Fruit fly (Drosophila melanogaster) whole organism, embryonic: ENCODE data around the gene CG14102.

Source experiments
- Abd-B ChIP-seq: fragments of 200-800 bp; sonication (Bioruptor generic); optimal IDR thresholded peaks from 2 replicates; lab custom pipeline; 2018; ENCODE audit warnings: missing biosample characterization, mild to moderate bottlenecking, missing genetic modification characterization, moderate library complexity
- Atf6 ChIP-seq: fragments of 200-800 bp; sonication (Bioruptor generic); IDR thresholded peaks from 2 replicates; pipeline ENCODE4 v1.3.6; 2022; ENCODE audit warnings: missing biosample characterization, missing genetic modification characterization
- Bteb2 ChIP-seq: fragments of 200-800 bp; sonication (Bioruptor generic); optimal IDR thresholded peaks from 2 replicates; lab custom pipeline; 2016; ENCODE audit warnings: missing biosample characterization, missing genetic modification characterization
- CG1024 ChIP-seq: fragments of 200-800 bp; sonication (Bioruptor generic); IDR thresholded peaks from 2 replicates; pipeline ENCODE4 v1.3.6; 2022; ENCODE audit warnings: missing biosample characterization, missing genetic modification characterization
- CG10654 ChIP-seq: fragments of 200-800 bp; sonication (Bioruptor generic); optimal IDR thresholded peaks from 2 replicates; lab custom pipeline; 2016; ENCODE audit warnings: missing biosample characterization, missing genetic modification characterization
- CG10979 ChIP-seq: fragments of 200-800 bp; sonication (Bioruptor generic); optimal IDR thresholded peaks from 2 replicates; lab custom pipeline; 2018; ENCODE audit warnings: missing biosample characterization, mild to moderate bottlenecking, missing genetic modification characterization, moderate library complexity
- CG11723 ChIP-seq: fragments of 200-800 bp; sonication (Bioruptor generic); optimal IDR thresholded peaks from 2 replicates; lab custom pipeline; 2017; ENCODE audit warnings: missing biosample characterization, mild to moderate bottlenecking, missing genetic modification characterization
- CG1233 ChIP-seq: fragments of 200-800 bp; sonication (Bioruptor generic); optimal IDR thresholded peaks from 4 replicates; lab custom pipeline; 2018; ENCODE audit warnings: missing biosample characterization, mild to moderate bottlenecking, missing genetic modification characterization
- CG13123 ChIP-seq: fragments of 200-800 bp; sonication (Bioruptor generic); optimal IDR thresholded peaks from 2 replicates; lab custom pipeline; 2016; ENCODE audit warnings: missing biosample characterization, missing genetic modification characterization
- CG13287 ChIP-seq: fragments of 200-800 bp; sonication (Bioruptor generic); IDR thresholded peaks from 2 replicates; pipeline ENCODE4 v1.3.6; 2022; ENCODE audit warnings: missing biosample characterization, missing genetic modification characterization; ENCODE audit not compliant: partially characterized antibody
- CG13775 ChIP-seq: fragments of 200-800 bp; sonication (Bioruptor generic); optimal IDR thresholded peaks from 3 replicates; lab custom pipeline; 2017; ENCODE audit warnings: missing biosample characterization, mild to moderate bottlenecking, missing genetic modification characterization
- CG15073 ChIP-seq: fragments of 200-800 bp; sonication (Bioruptor generic); optimal IDR thresholded peaks from 2 replicates; lab custom pipeline; 2016; ENCODE audit warnings: missing biosample characterization, missing genetic modification characterization
- CG16779 ChIP-seq: fragments of 200-800 bp; sonication (Bioruptor generic); IDR thresholded peaks from 2 replicates; pipeline ENCODE4 v1.3.6; 2022; ENCODE audit warnings: missing biosample characterization, missing genetic modification characterization
- CG16815 ChIP-seq: fragments of 200-800 bp; sonication (Bioruptor generic); optimal IDR thresholded peaks from 3 replicates; lab custom pipeline; 2017; ENCODE audit warnings: missing biosample characterization, mild to moderate bottlenecking, missing genetic modification characterization
- CG17912 ChIP-seq: fragments of 200-800 bp; sonication (Bioruptor generic); optimal IDR thresholded peaks from 2 replicates; lab custom pipeline; 2018; ENCODE audit warnings: missing biosample characterization, mild to moderate bottlenecking, missing genetic modification characterization
- CG2678 ChIP-seq: fragments of 200-800 bp; sonication (Bioruptor generic); optimal IDR thresholded peaks from 3 replicates; lab custom pipeline; 2019; ENCODE audit warnings: missing biosample characterization, mild to moderate bottlenecking, missing genetic modification characterization, moderate library complexity
- CG30403 ChIP-seq: fragments of 200-800 bp; sonication (Bioruptor generic); optimal IDR thresholded peaks from 3 replicates; lab custom pipeline; 2016; ENCODE audit warnings: missing biosample characterization, missing genetic modification characterization
- CG31365 ChIP-seq: fragments of 200-800 bp; sonication (Bioruptor generic); optimal IDR thresholded peaks from 2 replicates; lab custom pipeline; 2018; ENCODE audit warnings: missing biosample characterization, mild to moderate bottlenecking, missing genetic modification characterization
- CG42726 ChIP-seq: fragments of 200-800 bp; sonication (Bioruptor generic); IDR thresholded peaks from 2 replicates; pipeline ENCODE4 v1.3.6; 2022; ENCODE audit warnings: missing biosample characterization, missing genetic modification characterization; ENCODE audit not compliant: partially characterized antibody
- CG8281 ChIP-seq: fragments of 200-800 bp; sonication (Bioruptor generic); optimal IDR thresholded peaks from 2 replicates; lab custom pipeline; 2018; ENCODE audit warnings: missing biosample characterization, mild to moderate bottlenecking, missing genetic modification characterization, moderate library complexity
- CTCF ChIP-seq: fragments of 200-800 bp; sonication (Bioruptor generic); optimal IDR thresholded peaks from 2 replicates; lab custom pipeline; 2017; ENCODE audit warnings: missing biosample characterization, mild to moderate bottlenecking, missing genetic modification characterization, moderate library complexity
- D ChIP-seq, 2 experiments: fragments of 200-800 bp in 1 of 2; fragments of >200 bp in 1 of 2; sonication (Bioruptor generic) in 1 of 2; optimal IDR thresholded peaks; 2 replicates in 1 of 2; 3 replicates in 1 of 2; lab custom pipeline; 2017; ENCODE audit warnings: mild to moderate bottlenecking in 1 of 2, missing biosample characterization in 1 of 2, missing genetic modification characterization in 1 of 2, missing genetic modification reagents in 1 of 2
- Deaf1 ChIP-seq: fragments of 200-800 bp; optimal IDR thresholded peaks from 3 replicates; lab custom pipeline; 2019; ENCODE audit warnings: missing biosample characterization, mild to moderate bottlenecking, missing genetic modification characterization, moderate library complexity
- Dp ChIP-seq: fragments of 200-800 bp; sonication (Bioruptor generic); optimal IDR thresholded peaks from 2 replicates; lab custom pipeline; 2018; ENCODE audit warnings: missing biosample characterization, mild to moderate bottlenecking, missing genetic modification characterization, moderate library complexity
- Dref ChIP-seq: fragments of 200-800 bp; sonication (Bioruptor generic); IDR thresholded peaks from 2 replicates; pipeline ENCODE4 v1.3.6; 2022; ENCODE audit warnings: missing biosample characterization, missing genetic modification characterization
- Fer3 ChIP-seq: fragments of 200-800 bp; sonication (Bioruptor generic); optimal IDR thresholded peaks from 2 replicates; lab custom pipeline; 2018; ENCODE audit warnings: missing biosample characterization, mild to moderate bottlenecking, missing genetic modification characterization, moderate library complexity
- Gug ChIP-seq: fragments of 200-800 bp; sonication (Bioruptor generic); IDR thresholded peaks from 4 replicates; pipeline ENCODE4 v1.3.6; 2022; ENCODE audit warnings: missing biosample characterization, missing genetic modification characterization
- Nf-YC ChIP-seq: fragments of 200-800 bp; optimal IDR thresholded peaks from 3 replicates; lab custom pipeline; 2019; ENCODE audit warnings: missing biosample characterization, mild to moderate bottlenecking, missing genetic modification characterization, moderate library complexity
- Sry-δ ChIP-seq: fragments of 200-800 bp; sonication (Bioruptor generic); optimal IDR thresholded peaks from 2 replicates; lab custom pipeline; 2016; ENCODE audit warnings: missing biosample characterization, missing genetic modification characterization
- bab2 ChIP-seq: fragments of 200-800 bp; sonication (Bioruptor generic); optimal IDR thresholded peaks from 2 replicates; lab custom pipeline; 2016; ENCODE audit warnings: missing biosample characterization, missing genetic modification characterization
- cato ChIP-seq: fragments of 200-800 bp; sonication (Bioruptor generic); optimal IDR thresholded peaks from 2 replicates; lab custom pipeline; 2016; ENCODE audit warnings: missing biosample characterization, missing genetic modification characterization, borderline replicate concordance
- ci ChIP-seq: fragments of 200-800 bp; sonication (Bioruptor generic); IDR thresholded peaks from 3 replicates; pipeline ENCODE4 v1.3.6; 2022; ENCODE audit warnings: missing biosample characterization, missing genetic modification characterization
- cwo ChIP-seq: fragments of 200-800 bp; sonication (Bioruptor generic); optimal IDR thresholded peaks from 3 replicates; lab custom pipeline; 2017; ENCODE audit warnings: missing biosample characterization, missing genetic modification characterization, mild to moderate bottlenecking, moderate library complexity, missing genetic modification reagents
- dmrt11E ChIP-seq: fragments of 200-800 bp; sonication (Bioruptor generic); optimal IDR thresholded peaks from 3 replicates; lab custom pipeline; 2018; ENCODE audit warnings: missing biosample characterization, mild to moderate bottlenecking, missing genetic modification characterization, moderate library complexity
- exex ChIP-seq: fragments of 200-800 bp; sonication (Bioruptor generic); optimal IDR thresholded peaks from 4 replicates; lab custom pipeline; 2018; ENCODE audit warnings: missing biosample characterization, mild to moderate bottlenecking, missing genetic modification characterization, moderate library complexity
- fd96Cb ChIP-seq: fragments of 200-800 bp; sonication (Bioruptor generic); optimal IDR thresholded peaks from 2 replicates; lab custom pipeline; 2018; ENCODE audit warnings: missing biosample characterization, mild to moderate bottlenecking, missing genetic modification characterization, moderate library complexity
- gcm2 ChIP-seq: fragments of 200-800 bp; sonication (Bioruptor generic); optimal IDR thresholded peaks from 2 replicates; lab custom pipeline; 2016; ENCODE audit warnings: missing biosample characterization, missing genetic modification characterization
- ham ChIP-seq: fragments of 200-800 bp; sonication (Bioruptor generic); IDR thresholded peaks from 2 replicates; pipeline ENCODE4 v1.3.6; 2022; ENCODE audit warnings: missing biosample characterization, missing genetic modification characterization
- hth ChIP-seq: fragments of >200 bp; optimal IDR thresholded peaks from 2 replicates; lab custom pipeline; 2017; ENCODE audit warnings: inconsistent platforms
- lbe ChIP-seq: fragments of 200-800 bp; sonication (Bioruptor generic); optimal IDR thresholded peaks from 2 replicates; lab custom pipeline; 2016; ENCODE audit warnings: missing biosample characterization, mild to moderate bottlenecking, missing genetic modification characterization
- lola ChIP-seq, 3 experiments: fragments of >200 bp in 2 of 3; fragments of 200-800 bp in 1 of 3; sonication (Bioruptor generic) in 1 of 3; optimal IDR thresholded peaks; 2 replicates each; lab custom pipeline; 2017 to 2019; ENCODE audit warnings: missing biosample characterization in 3 of 3, missing genetic modification characterization in 3 of 3, mild to moderate bottlenecking in 1 of 3, moderate library complexity in 1 of 3
- odd ChIP-seq: fragments of 200-800 bp; sonication (Bioruptor generic); optimal IDR thresholded peaks from 2 replicates; lab custom pipeline; 2017; ENCODE audit warnings: missing biosample characterization, mild to moderate bottlenecking, missing genetic modification characterization
- repo ChIP-seq: fragments of 200-800 bp; sonication (Bioruptor generic); optimal IDR thresholded peaks from 2 replicates; lab custom pipeline; 2016; ENCODE audit warnings: missing biosample characterization, missing genetic modification characterization
- ro ChIP-seq: fragments of 200-800 bp; sonication (Bioruptor generic); IDR thresholded peaks from 2 replicates; pipeline ENCODE4 v1.3.6; 2022; ENCODE audit warnings: missing biosample characterization, missing genetic modification characterization
- scrt ChIP-seq: fragments of 200-800 bp; sonication (Bioruptor generic); optimal IDR thresholded peaks from 2 replicates; lab custom pipeline; 2018; ENCODE audit warnings: missing biosample characterization, mild to moderate bottlenecking, missing genetic modification characterization, moderate library complexity
- sens ChIP-seq: fragments of 200-800 bp; sonication (Bioruptor generic); peaks from one replicate; lab custom pipeline; 2016; ENCODE audit warnings: missing biosample characterization, missing genetic modification characterization
- ttk ChIP-seq: fragments of 200-800 bp; sonication (Bioruptor generic); IDR thresholded peaks from 2 replicates; pipeline ENCODE4 v2.1.2; 2022; ENCODE audit warnings: missing biosample characterization, missing genetic modification characterization
- twi ChIP-seq: fragments of 200-800 bp; optimal IDR thresholded peaks from 2 replicates; lab custom pipeline; 2019; ENCODE audit warnings: missing biosample characterization, mild to moderate bottlenecking, missing genetic modification characterization, moderate library complexity
- unpg ChIP-seq: fragments of 200-800 bp; sonication (Bioruptor generic); optimal IDR thresholded peaks from 3 replicates; lab custom pipeline; 2018; ENCODE audit warnings: missing biosample characterization, mild to moderate bottlenecking, missing genetic modification characterization, moderate library complexity

CG14102 gene

dm6 chr3L:19794203-19794802, 6.8 kb downstream of the CG14102 start (continued):
- peak; percentile 70 for TF ChIP-seq bab2 (GFP tag; lab: Kevin White, UChicago)
- TF ChIP-seq lola (GFP tag; optimal IDR thresholded peaks at IDR 0.05; lab: Kevin White, UChicago), result peak in 1 of 3 experiments; percentile 77
- peak; percentile 79 for TF ChIP-seq cato (GFP tag; lab: Kevin White, UChicago)
- peak; percentile 68 for TF ChIP-seq Deaf1 (tag; lab: Kevin White, UChicago)
- no peak for TF ChIP-seq hth (lab: Kevin White, UChicago)
- no peak; the same call in 1 of the 2 replicates for TF ChIP-seq ttk (GFP tag; lab: Robert Waterston, UW)
- peak; percentile 91 for TF ChIP-seq CG11723 (GFP tag; lab: Kevin White, UChicago)
- peak; percentile 7; the same call in 1 of the 2 replicates for TF ChIP-seq CG13287
- TF ChIP-seq Fer3, result peak; percentile 77
- TF ChIP-seq ham (GFP tag; lab: Robert Waterston, UW), result no peak
- TF ChIP-seq CG13775 (GFP tag; lab: Kevin White, UChicago), result peak; percentile 87
- peak; percentile 36 for TF ChIP-seq CG17912 (GFP tag; lab: Kevin White, UChicago)
- TF ChIP-seq D (optimal IDR thresholded peaks at IDR 0.05; lab: Kevin White, UChicago), result no peak
- TF ChIP-seq D (GFP tag; optimal IDR thresholded peaks at IDR 0.05; lab: Kevin White, UChicago), result peak; percentile 76
- peak; percentile 93 for TF ChIP-seq odd (GFP tag; lab: Kevin White, UChicago)
- peak; percentile 69 for TF ChIP-seq CG8281
- no peak for TF ChIP-seq CG42726 (GFP tag; lab: Robert Waterston, UW)
- peak; percentile 66 for TF ChIP-seq dmrt11E (tag; lab: Kevin White, UChicago)
- TF ChIP-seq scrt, result peak; percentile 76
- no peak for TF ChIP-seq CG1024
- peak; percentile 63; the same call in 1 of the 2 replicates for TF ChIP-seq CG16779 (GFP tag; lab: Robert Waterston, UW)
- TF ChIP-seq repo (GFP tag; lab: Kevin White, UChicago), result peak; percentile 69
- TF ChIP-seq lbe (GFP tag; lab: Kevin White, UChicago), result peak; percentile 88
- no peak; the same call in 1 of the 2 replicates for TF ChIP-seq Dref (GFP tag; lab: Robert Waterston, UW)
- TF ChIP-seq CTCF (GFP tag; lab: Kevin White, UChicago), result no peak
- TF ChIP-seq Bteb2 (GFP tag; lab: Kevin White, UChicago), result peak; percentile 74
- peak; percentile 77 for TF ChIP-seq Abd-B (GFP tag; lab: Kevin White, UChicago)
- TF ChIP-seq gcm2 (GFP tag; lab: Kevin White, UChicago), result peak; percentile 23
- peak; percentile 97 for TF ChIP-seq sens (GFP tag; lab: Kevin White, UChicago)
- peak; percentile 68 for TF ChIP-seq exex
- TF ChIP-seq Gug, result peak; percentile 54; the same call in 2 of the 4 replicates
- TF ChIP-seq CG16815 (GFP tag; lab: Kevin White, UChicago), result peak; percentile 72
- TF ChIP-seq twi, result peak; percentile 57
- peak; percentile 75 for TF ChIP-seq fd96Cb (tag; lab: Kevin White, UChicago)
- TF ChIP-seq ro, result 0 out of 2 replicates have a peak, but pooled peaks have one; percentile 29
- TF ChIP-seq cwo, result peak; percentile 88
- peak; percentile 83 for TF ChIP-seq CG1233 (GFP tag; lab: Kevin White, UChicago)
- TF ChIP-seq CG13123 (GFP tag; lab: Kevin White, UChicago), result peak; percentile 30
- no peak for TF ChIP-seq Dp (GFP tag; lab: Kevin White, UChicago)
- no peak for TF ChIP-seq CG31365 (tag; lab: Kevin White, UChicago)
- peak; percentile 52 for TF ChIP-seq CG15073 (GFP tag; lab: Kevin White, UChicago)
- peak; percentile 85 for TF ChIP-seq ci (GFP tag; lab: Robert Waterston, UW)
- peak; percentile 88 for TF ChIP-seq CG30403 (GFP tag; lab: Kevin White, UChicago)
- TF ChIP-seq CG2678 (tag; lab: Kevin White, UChicago), result peak; percentile 94
- peak; percentile 16 for TF ChIP-seq Sry-δ (GFP tag; lab: Kevin White, UChicago)
- peak; percentile 44 for TF ChIP-seq CG10654
- peak; percentile 70 for TF ChIP-seq unpg
- peak; percentile 81 for TF ChIP-seq CG10979 (tag; lab: Kevin White, UChicago)
- TF ChIP-seq Nf-YC (tag; lab: Kevin White, UChicago), result peak; percentile 99
- TF ChIP-seq Atf6, result peak; percentile 83
